Worm (Caenorhabditis elegans): ENCODE measurements around the gene C01G5.4.

C01G5.4 gene

DNA sequence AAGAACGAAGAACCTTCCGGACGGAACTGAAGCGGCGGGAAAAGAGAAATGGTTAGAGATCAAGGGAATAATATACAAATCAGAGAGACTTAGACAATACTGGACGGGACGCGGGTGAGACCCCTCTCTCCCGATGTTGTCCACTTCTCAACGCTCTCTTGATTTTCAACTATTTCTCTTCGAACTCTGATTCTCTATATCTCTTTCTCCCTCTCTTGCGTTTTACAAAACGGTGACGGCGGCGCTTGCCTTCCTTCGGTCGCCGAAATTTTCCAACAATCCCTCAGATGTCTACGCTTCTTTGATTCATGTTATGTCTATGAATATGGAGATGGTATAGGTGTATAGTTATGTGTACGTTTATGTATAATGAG lies 45.2 kb downstream of the C01G5.4 start (continued):
- TF ChIP-seq elt-2 (tag; optimal IDR thresholded peaks at IDR 0.05) (no peak), lim-6 (tag; optimal IDR thresholded peaks at IDR 0.05) (no peak), ceh-6 (GFP tag; optimal IDR thresholded peaks at IDR 0.05) (no peak), pqm-1 (tag; optimal IDR thresholded peaks at IDR 0.05) (no peak), pha-4 (tag; optimal IDR thresholded peaks at IDR 0.05) (no peak), ceh-9 (tag; optimal IDR thresholded peaks at IDR 0.05) (no peak), pag-3 (tag; optimal IDR thresholded peaks at IDR 0.05; ENCODE audit: borderline replicate concordance) (no peak), K02D7.2 (tag; optimal IDR thresholded peaks at IDR 0.05) (no peak), elt-4 (tag; optimal IDR thresholded peaks at IDR 0.05) (no peak), ceh-14 (tag; optimal IDR thresholded peaks at IDR 0.05) (no peak), fax-1 (tag; optimal IDR thresholded peaks at IDR 0.05) (no peak), npax-4 (tag; optimal IDR thresholded peaks at IDR 0.05) (no peak), ref-2 (tag; optimal IDR thresholded peaks at IDR 0.05) (peak; percentile 39), unc-3 (GFP tag; conservative IDR thresholded peaks at IDR 0.05) (no peak), unc-3 (tag; optimal IDR thresholded peaks at IDR 0.05) (no peak), hlh-6 (tag; optimal IDR thresholded peaks at IDR 0.05) (no peak), zip-5 (tag; optimal IDR thresholded peaks at IDR 0.05) (no peak), hlh-15 (tag; optimal IDR thresholded peaks at IDR 0.05) (no peak), fkh-10 (GFP tag; optimal IDR thresholded peaks at IDR 0.05) (no peak), ets-4 (tag; optimal IDR thresholded peaks at IDR 0.05) (peak; percentile 50), ahr-1 (tag; optimal IDR thresholded peaks at IDR 0.05) (no peak), ama-1 (optimal IDR thresholded peaks at IDR 0.05) (no peak), pros-1 (tag; optimal IDR thresholded peaks at IDR 0.05) (peak; percentile 32), nhr-11 (tag; optimal IDR thresholded peaks at IDR 0.05) (no peak), ceh-24 (tag; optimal IDR thresholded peaks at IDR 0.05) (no peak), dmd-4 (tag; optimal IDR thresholded peaks at IDR 0.05; ENCODE audit: borderline replicate concordance) (no peak), sox-4 (tag; optimal IDR thresholded peaks at IDR 0.05) (no peak), gmeb-2 (tag; optimal IDR thresholded peaks at IDR 0.05) (no peak), hlh-8 (tag; optimal IDR thresholded peaks at IDR 0.05) (no peak), fkh-6 (tag; optimal IDR thresholded peaks at IDR 0.05) (no peak), ceh-19 (GFP tag; optimal IDR thresholded peaks at IDR 0.05) (no peak), nfya-1 (tag; optimal IDR thresholded peaks at IDR 0.05) (peak; percentile 57), unc-55 (GFP tag; optimal IDR thresholded peaks at IDR 0.05) (peak; percentile 15), hlh-30 (tag; optimal IDR thresholded peaks at IDR 0.05; ENCODE audit: insufficient read depth) (no peak), lin-11 (tag; optimal IDR thresholded peaks at IDR 0.05) (no peak), ceh-48 (tag; optimal IDR thresholded peaks at IDR 0.05) (no peak), syd-9 (tag; optimal IDR thresholded peaks at IDR 0.05) (no peak), C38D4.7 (GFP tag; optimal IDR thresholded peaks at IDR 0.05) (no peak), hlh-13 (GFP tag; optimal IDR thresholded peaks at IDR 0.05) (no peak), ceh-18 (tag; optimal IDR thresholded peaks at IDR 0.05) (peak; percentile 17), K09A11.1 (tag; optimal IDR thresholded peaks at IDR 0.05; ENCODE audit: insufficient read depth) (no peak), dve-1 (tag; optimal IDR thresholded peaks at IDR 0.05) (no peak), eyg-1 (tag; optimal IDR thresholded peaks at IDR 0.05) (no peak), C08G9.2 (tag; optimal IDR thresholded peaks at IDR 0.05) (no peak), ceh-2 (tag; optimal IDR thresholded peaks at IDR 0.05) (no peak), ceh-34 (tag; optimal IDR thresholded peaks at IDR 0.05) (peak; percentile 55), tbx-2 (tag; optimal IDR thresholded peaks at IDR 0.05) (peak; percentile 54), pat-9 (tag; optimal IDR thresholded peaks at IDR 0.05) (no peak), odd-2 (tag; optimal IDR thresholded peaks at IDR 0.05) (no peak)

All from whole organism, late embryonic.